Fruit fly (Drosophila melanogaster): ENCODE measurements around the gene Alp12.
A peak's percentile ranks its signal among the peaks of the same experiment; 100 is the strongest.

The Alp12 gene

DNA sequence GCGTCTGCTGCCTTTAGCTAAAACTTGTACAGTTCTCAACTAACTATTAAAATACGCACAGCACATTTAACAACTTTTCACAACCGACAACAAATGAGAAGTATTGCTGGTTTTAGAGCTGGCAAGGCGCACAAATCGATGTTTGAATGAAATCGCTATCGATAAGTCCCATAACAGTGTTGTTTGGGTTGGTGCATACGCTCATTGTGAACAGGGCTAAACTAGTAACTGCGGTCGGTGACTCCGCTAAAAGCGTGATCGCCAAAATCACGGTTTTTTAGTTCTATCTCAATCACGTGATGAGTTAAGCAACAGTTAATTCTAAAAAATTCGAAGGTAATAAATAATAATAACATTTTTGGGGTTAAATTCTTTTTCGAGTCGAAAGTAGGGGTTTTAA is 29.5 kb downstream of the Alp12 start, which contains the start of gene Top2 (continued):
- TF ChIP-seq slou (GFP tag; optimal IDR thresholded peaks at IDR 0.05) (peak; percentile 18), Chrac-16 (GFP tag; optimal IDR thresholded peaks at IDR 0.05) (no peak), sens-2 (GFP tag; IDR thresholded peaks at IDR 0.05) (no peak), CG5245 (GFP tag; optimal IDR thresholded peaks at IDR 0.05) (peak; percentile 4), Vsx1 (GFP tag; optimal IDR thresholded peaks at IDR 0.05) (no peak), Scr (GFP tag; IDR thresholded peaks at IDR 0.05; ENCODE audit: partially characterized antibody) (peak; percentile 76), ase (GFP tag; IDR thresholded peaks at IDR 0.05) (no peak), Sox102F (GFP tag; optimal IDR thresholded peaks at IDR 0.05) (no peak), pum (GFP tag; optimal IDR thresholded peaks at IDR 0.05) (peak; percentile 28), CG2116 (GFP tag; optimal IDR thresholded peaks at IDR 0.05) (peak; percentile 97), sob (GFP tag; IDR thresholded peaks at IDR 0.05) (peak; percentile 48; the same call in 1 of the 2 replicates), CG1024 (GFP tag; IDR thresholded peaks at IDR 0.05) (no peak), CG32767 (GFP tag; IDR thresholded peaks at IDR 0.05) (peak; percentile 47; the same call in 1 of the 2 replicates), emc (GFP tag; optimal IDR thresholded peaks at IDR 0.05) (no peak), CG12769 (tag; optimal IDR thresholded peaks at IDR 0.05) (peak; percentile 23), sc (optimal IDR thresholded peaks at IDR 0.05) (no peak), sc (GFP tag; optimal IDR thresholded peaks at IDR 0.05) (no peak), Rx (GFP tag; IDR thresholded peaks at IDR 0.05) (no peak), caup (GFP tag; optimal IDR thresholded peaks at IDR 0.05; ENCODE audit: severe bottlenecking) (peak; percentile 17), CG1647 (GFP tag; optimal IDR thresholded peaks at IDR 0.05) (no peak), Adf1 (GFP tag; IDR thresholded peaks at IDR 0.05) (peak; percentile 19; the same call in 1 of the 2 replicates), amos (GFP tag; IDR thresholded peaks at IDR 0.05; ENCODE audit: partially characterized antibody) (peak; percentile 91), CG12104 (GFP tag; optimal IDR thresholded peaks at IDR 0.05) (no peak), Sry-δ (GFP tag; optimal IDR thresholded peaks at IDR 0.05) (peak; percentile 98), Neu2 (GFP tag; optimal IDR thresholded peaks at IDR 0.05; ENCODE audit: borderline replicate concordance) (peak; percentile 1), CG15514 (GFP tag; optimal IDR thresholded peaks at IDR 0.05) (peak; percentile 86), slp2 (GFP tag; optimal IDR thresholded peaks at IDR 0.05) (no peak), pb (GFP tag; optimal IDR thresholded peaks at IDR 0.05) (peak; percentile 37), CG8290 (GFP tag; optimal IDR thresholded peaks at IDR 0.05) (peak; percentile 81), CG8290 (tag; optimal IDR thresholded peaks at IDR 0.05) (peak in 1 of 2 experiments; percentile 88), dm (GFP tag; optimal IDR thresholded peaks at IDR 0.05) (peak; percentile 64), NfI (GFP tag; optimal IDR thresholded peaks at IDR 0.05) (peak; percentile 48), bigmax (GFP tag; optimal IDR thresholded peaks at IDR 0.05) (peak; percentile 5), slbo (GFP tag; IDR thresholded peaks at IDR 0.05) (peak; percentile 50), CG6654 (GFP tag; optimal IDR thresholded peaks at IDR 0.05) (no peak), lmd (GFP tag; IDR thresholded peaks at IDR 0.05) (no peak), CG12219 (GFP tag; optimal IDR thresholded peaks at IDR 0.05) (no peak), YL-1 (GFP tag; optimal IDR thresholded peaks at IDR 0.05) (no peak), CG14441 (GFP tag; IDR thresholded peaks at IDR 0.05) (no peak), sens (GFP tag) (peak; percentile 78), hb (GFP tag; IDR thresholded peaks at IDR 0.05; ENCODE audit: partially characterized antibody) (peak; percentile 76), Dref (GFP tag; IDR thresholded peaks at IDR 0.05) (peak; percentile 98), CG15269 (tag; optimal IDR thresholded peaks at IDR 0.05) (no peak), CG2889 (GFP tag; IDR thresholded peaks at IDR 0.05) (no peak), wor (GFP tag; IDR thresholded peaks at IDR 0.05) (no peak), Ets65A (GFP tag) (peak; percentile 92), CrebB (tag; optimal IDR thresholded peaks at IDR 0.05) (no peak), ken (GFP tag; IDR thresholded peaks at IDR 0.05) (0 out of 3 replicates have a peak, but pooled peaks have one; percentile 7), Hr3 (GFP tag; optimal IDR thresholded peaks at IDR 0.05) (peak; percentile 18), Med (GFP tag) (peak; percentile 92), CG11456 (GFP tag; IDR thresholded peaks at IDR 0.05) (peak; percentile 61; the same call in 1 of the 3 replicates), CG10654 (GFP tag; optimal IDR thresholded peaks at IDR 0.05) (peak; percentile 5)

Data from whole organism, embryonic.